Worm (Caenorhabditis elegans): ENCODE results near the gene nex-4.

DNA sequence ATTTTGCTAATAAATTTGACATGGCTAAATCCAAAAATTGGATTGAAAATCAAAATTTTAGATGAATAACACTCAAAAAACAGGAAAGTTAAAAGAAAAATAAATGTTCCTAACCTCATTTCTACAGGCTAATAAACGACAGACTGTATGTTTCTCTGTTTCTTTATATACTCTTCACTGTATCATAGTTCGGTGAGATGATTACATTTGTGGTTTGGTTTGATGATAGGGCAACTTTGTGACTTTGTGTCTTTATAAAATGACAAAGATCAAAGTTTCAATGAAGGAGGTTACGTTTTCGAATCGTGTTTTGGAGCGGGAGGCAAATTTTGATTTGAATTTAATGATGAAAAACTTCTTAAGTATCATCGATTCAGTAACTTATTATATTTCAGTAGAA, 38.2 kb downstream of the nex-4 start, which contains the start of gene ugt-12:
- TF ChIP-seq ztf-4 (tag; optimal IDR thresholded peaks at IDR 0.05) (no peak), elt-1 (tag; optimal IDR thresholded peaks at IDR 0.05) (no peak), fos-1 (tag; optimal IDR thresholded peaks at IDR 0.05) (no peak), aly-2 (tag; optimal IDR thresholded peaks at IDR 0.05) (no peak), pqm-1 (tag; optimal IDR thresholded peaks at IDR 0.05) (peak; percentile 43), nhr-23 (tag; optimal IDR thresholded peaks at IDR 0.05) (peak; percentile 35)

All from whole organism, L3 larva.